Worm (Caenorhabditis elegans) whole organism, L4 larva: ENCODE data around the gene srz-66.

ENCODE experiments used
- ces-1 ChIP-seq: fragments of 150-350 bp; sonication (generic microtip); optimal IDR thresholded peaks from 4 replicates; lab custom pipeline; 2014; ENCODE audit warnings: missing biosample characterization, missing genetic modification reagents, missing genetic modification characterization
- dpl-1 ChIP-seq: fragments of 150-350 bp; optimal IDR thresholded peaks from 2 replicates; lab custom pipeline; 2014; ENCODE audit warnings: missing biosample characterization, missing genetic modification reagents, missing genetic modification characterization
- egl-43 ChIP-seq: fragments of 200-800 bp; sonication (Bioruptor generic); IDR thresholded peaks from 2 replicates; pipeline ENCODE4 v1.3.6; 2022; ENCODE audit warnings: missing genetic modification reagents, missing genetic modification characterization, missing compliant biosample characterization
- pha-4 ChIP-seq, 2 experiments: fragments of 150-350 bp in 1 of 2; fragments of 200-800 bp in 1 of 2; sonication (Bioruptor generic) in 1 of 2; IDR thresholded peaks in 1 of 2; optimal IDR thresholded peaks in 1 of 2; 2 replicates each; pipeline versions ENCODE4 v1.3.6 to Lab custom; 2014 to 2022; ENCODE audit warnings: missing genetic modification characterization in 2 of 2, missing genetic modification reagents in 2 of 2, missing biosample characterization in 1 of 2, missing compliant biosample characterization in 1 of 2

DNA sequence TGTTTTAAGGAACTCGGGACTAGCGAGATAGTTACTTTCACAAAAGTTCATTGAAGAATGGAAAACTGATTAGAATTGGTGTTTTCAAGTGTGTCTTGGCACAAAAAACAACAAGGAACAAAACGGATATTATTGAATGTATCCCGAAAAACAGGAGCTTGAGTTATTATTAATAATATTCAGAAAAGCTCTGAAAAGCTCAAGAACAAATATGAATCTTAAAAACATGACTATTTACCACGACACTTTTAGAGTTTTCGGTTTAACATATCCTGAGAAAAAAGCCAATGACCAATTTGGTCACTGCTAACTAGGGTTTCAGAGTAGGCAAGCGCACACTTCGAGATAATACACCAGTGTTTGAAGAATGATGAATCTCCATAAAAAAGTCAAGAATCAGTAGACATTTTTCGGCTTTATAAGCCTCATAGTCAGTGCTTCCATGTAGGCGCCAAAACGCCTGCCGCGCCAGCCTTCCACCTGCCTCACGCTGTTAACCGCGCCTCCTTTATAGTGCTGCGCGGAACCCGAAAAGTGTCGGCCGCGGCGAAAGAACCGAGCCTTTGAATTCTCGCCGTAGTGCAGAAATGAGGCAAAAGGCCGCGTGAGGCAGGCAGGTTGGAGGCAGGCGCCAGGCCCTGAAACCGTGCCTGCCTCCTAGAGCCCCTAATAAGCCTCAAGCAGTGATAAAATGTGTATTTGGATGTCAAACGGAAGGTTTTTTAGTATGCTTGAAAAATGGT, 44.8 kb upstream of the srz-66 start, which contains the start of gene srh-236:
- no peak for TF ChIP-seq dpl-1 (GFP tag; lab: Kevin White, UChicago)
- TF ChIP-seq ces-1 (GFP tag; lab: Kevin White, UChicago): no peak
- no peak for TF ChIP-seq pha-4 (GFP tag; IDR thresholded peaks at IDR 0.05; lab: Robert Waterston, UW)
- no peak for TF ChIP-seq pha-4 (tag; optimal IDR thresholded peaks at IDR 0.05; lab: Kevin White, UChicago)
- TF ChIP-seq egl-43: no peak
